Fruit fly (Drosophila melanogaster) Kc167 (cell line): ENCODE measurements around the gene Cmpk.

ENCODE experiments used
- Myc ChIP-seq: fragments of >200 bp; optimal IDR thresholded peaks from 2 replicates; lab custom pipeline; 2017; ENCODE audit warnings: missing external identifiers
- Sin3A ChIP-seq: fragments of >200 bp; optimal IDR thresholded peaks from 2 replicates; lab custom pipeline; 2018; ENCODE audit warnings: missing external identifiers
- h ChIP-seq: fragments of >200 bp; optimal IDR thresholded peaks from 3 replicates; lab custom pipeline; 2018; ENCODE audit warnings: missing external identifiers
- psq ChIP-seq: fragments of >200 bp; optimal IDR thresholded peaks from 2 replicates; lab custom pipeline; 2017; ENCODE audit warnings: missing external identifiers
- ttk ChIP-seq: sonication (Bioruptor generic); optimal IDR thresholded peaks from 2 replicates; lab custom pipeline; 2017; ENCODE audit warnings: missing external identifiers

DNA sequence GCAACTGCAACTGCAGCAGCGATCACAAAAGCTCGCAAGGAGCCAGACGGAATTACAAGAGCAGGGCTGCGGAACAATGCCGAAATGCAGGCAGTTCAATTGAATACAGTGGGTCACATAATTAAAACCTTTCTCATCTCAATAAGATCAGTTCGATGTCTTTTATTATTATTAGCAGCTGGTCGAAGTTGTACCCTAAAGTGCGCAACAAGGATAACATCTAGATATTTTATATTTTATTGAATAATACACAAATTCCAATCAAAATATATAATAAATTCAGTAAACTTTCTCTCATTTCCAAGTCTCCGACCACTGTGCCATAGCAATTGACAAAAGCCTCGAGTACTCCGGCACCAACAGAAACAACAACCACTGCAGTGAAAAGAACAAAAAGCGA, 12.9 kb upstream of the Cmpk start:
- TF ChIP-seq h (lab: Kevin White, UChicago) (no peak), Sin3A (lab: Kevin White, UChicago) (no peak), ttk (lab: Kevin White, UChicago) (no peak), psq (lab: Kevin White, UChicago) (no peak), Myc (lab: Kevin White, UChicago) (no peak)
